Worm (Caenorhabditis elegans): ENCODE measurements around the gene R04B5.7.
A peak's percentile ranks its signal among the peaks of the same experiment; 100 is the strongest.

Gene R04B5.7

ce11 chrV:10044735-10045134 is 45.6 kb downstream of the R04B5.7 start:
- no peak for TF ChIP-seq ztf-16 (tag; optimal IDR thresholded peaks at IDR 0.05)
- peak; percentile 68 for TF ChIP-seq ceh-34 (tag; optimal IDR thresholded peaks at IDR 0.05)
- TF ChIP-seq ama-1 (optimal IDR thresholded peaks at IDR 0.05): no peak
- no peak for TF ChIP-seq ceh-30 (tag; optimal IDR thresholded peaks at IDR 0.05)
- TF ChIP-seq ceh-22 (tag; optimal IDR thresholded peaks at IDR 0.05): no peak
- no peak for TF ChIP-seq ceh-31 (tag; optimal IDR thresholded peaks at IDR 0.05)
- no peak for TF ChIP-seq pha-4 (tag; optimal IDR thresholded peaks at IDR 0.05)
- TF ChIP-seq rnt-1 (tag; optimal IDR thresholded peaks at IDR 0.05): no peak
- TF ChIP-seq sdc-2 (tag; optimal IDR thresholded peaks at IDR 0.05): no peak
- peak; percentile 58 for TF ChIP-seq ceh-19 (GFP tag; optimal IDR thresholded peaks at IDR 0.05)
- no peak for TF ChIP-seq ceh-24 (tag; optimal IDR thresholded peaks at IDR 0.05)
- TF ChIP-seq unc-55 (GFP tag; optimal IDR thresholded peaks at IDR 0.05): no peak

ce11 chrV:10043234-10043796 is 47.0 kb downstream of the R04B5.7 start, which contains the start of gene T06E8.8:
T06E8.8 (plus strand) TSS chrV:10043746.
- peak; percentile 62 for TF ChIP-seq ceh-18 (tag; optimal IDR thresholded peaks at IDR 0.05)
- TF ChIP-seq ceh-45 (GFP tag; IDR thresholded peaks at IDR 0.05): no peak

- TF ChIP-seq ceh-6 (GFP tag; optimal IDR thresholded peaks at IDR 0.05) (no peak), K02D7.2 (tag; optimal IDR thresholded peaks at IDR 0.05) (no peak), pha-4 (tag; optimal IDR thresholded peaks at IDR 0.05) (no peak), ceh-48 (tag; optimal IDR thresholded peaks at IDR 0.05) (peak; percentile 63), ceh-2 (tag; optimal IDR thresholded peaks at IDR 0.05) (no peak), zip-5 (tag; optimal IDR thresholded peaks at IDR 0.05) (no peak), rnt-1 (tag; optimal IDR thresholded peaks at IDR 0.05) (peak; percentile 20), ceh-24 (tag; optimal IDR thresholded peaks at IDR 0.05) (no peak), hlh-30 (tag; optimal IDR thresholded peaks at IDR 0.05; ENCODE audit: insufficient read depth) (peak; percentile 50), npax-4 (tag; optimal IDR thresholded peaks at IDR 0.05) (no peak), pat-9 (tag; optimal IDR thresholded peaks at IDR 0.05) (no peak), tbx-2 (tag; optimal IDR thresholded peaks at IDR 0.05) (peak; percentile 48), pros-1 (tag; optimal IDR thresholded peaks at IDR 0.05) (peak; percentile 10), unc-55 (GFP tag; optimal IDR thresholded peaks at IDR 0.05) (peak; percentile 90), syd-9 (tag; optimal IDR thresholded peaks at IDR 0.05) (no peak), ceh-14 (tag; optimal IDR thresholded peaks at IDR 0.05) (no peak), ceh-34 (tag; optimal IDR thresholded peaks at IDR 0.05) (peak; percentile 57), hlh-8 (tag; optimal IDR thresholded peaks at IDR 0.05) (no peak), che-1 (tag; optimal IDR thresholded peaks at IDR 0.05) (no peak), ttx-3 (tag; optimal IDR thresholded peaks at IDR 0.05) (no peak), ceh-22 (tag; optimal IDR thresholded peaks at IDR 0.05) (no peak), nhr-11 (tag; optimal IDR thresholded peaks at IDR 0.05) (no peak), unc-3 (GFP tag; conservative IDR thresholded peaks at IDR 0.05) (no peak), unc-3 (tag; optimal IDR thresholded peaks at IDR 0.05) (no peak), ceh-31 (tag; optimal IDR thresholded peaks at IDR 0.05) (peak; percentile 72), ahr-1 (tag; optimal IDR thresholded peaks at IDR 0.05) (no peak), T23F11.4 (GFP tag; optimal IDR thresholded peaks at IDR 0.05) (no peak), unc-42 (tag; optimal IDR thresholded peaks at IDR 0.05) (peak; percentile 25), K09A11.1 (tag; optimal IDR thresholded peaks at IDR 0.05; ENCODE audit: insufficient read depth) (peak; percentile 4), ceh-18 (tag; optimal IDR thresholded peaks at IDR 0.05) (peak; percentile 16), sox-2 (GFP tag; IDR thresholded peaks at IDR 0.05) (no peak), hlh-15 (tag; optimal IDR thresholded peaks at IDR 0.05) (no peak), ets-4 (tag; optimal IDR thresholded peaks at IDR 0.05) (no peak), pax-1 (tag; optimal IDR thresholded peaks at IDR 0.05) (peak; percentile 32), ztf-16 (tag; optimal IDR thresholded peaks at IDR 0.05) (no peak), fkh-6 (tag; optimal IDR thresholded peaks at IDR 0.05) (no peak), lin-11 (tag; optimal IDR thresholded peaks at IDR 0.05) (no peak), nfya-1 (tag; optimal IDR thresholded peaks at IDR 0.05) (peak; percentile 84), elt-4 (tag; optimal IDR thresholded peaks at IDR 0.05) (no peak), dve-1 (tag; optimal IDR thresholded peaks at IDR 0.05) (peak; percentile 51)
These were observed 48.1 kb downstream of the R04B5.7 start for ce11 chrV:10042254-10042653.

Data from whole organism, late embryonic.